Worm (Caenorhabditis elegans) whole organism, dauer: ENCODE measurements around the gene copz-1.

Experiments used
- unc-62 ChIP-seq: sonication (generic microtip); optimal IDR thresholded peaks from 2 replicates; lab custom pipeline; 2017; ENCODE audit warnings: missing biosample characterization, missing genetic modification reagents, missing genetic modification characterization

Gene copz-1

DNA sequence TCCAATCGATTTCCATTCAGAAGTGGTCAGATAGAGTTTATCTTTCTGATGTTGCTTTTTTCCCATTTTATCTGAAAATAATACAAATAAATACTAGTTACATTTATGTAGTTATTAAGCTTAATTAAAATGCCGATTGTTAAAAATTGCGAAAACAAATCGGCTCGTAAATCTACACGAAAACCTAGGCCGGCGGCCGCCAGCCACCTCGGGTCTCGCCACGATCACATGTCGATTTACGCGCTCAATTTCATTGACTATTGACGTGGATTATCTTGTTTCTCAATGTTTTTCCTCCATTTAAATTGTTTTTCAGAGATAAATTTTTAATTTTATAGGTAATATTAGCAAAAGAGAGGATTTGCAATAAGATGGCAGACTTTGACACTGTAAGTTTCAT lies at the start of gene copz-1, which contains the start of gene cyn-4:
Gene copz-1, plus strand, starts transcription at position 339 of the 400 bp plus-strand sequence.
Gene cyn-4, minus strand, starts transcription at position 71 of the 400 bp plus-strand sequence.
- no peak for TF ChIP-seq unc-62 (GFP tag; lab: Kevin White, UChicago)

ce11 chrII:10824046-10824445 lies 48.6 kb upstream of the copz-1 start, which contains the start of the genes R06F6.12 and mix-1:
Gene R06F6.12, minus strand, starts transcription at chrII:10824081.
Gene mix-1, plus strand, starts transcription at chrII:10824246.
- no peak for TF ChIP-seq unc-62 (GFP tag; lab: Kevin White, UChicago)

DNA sequence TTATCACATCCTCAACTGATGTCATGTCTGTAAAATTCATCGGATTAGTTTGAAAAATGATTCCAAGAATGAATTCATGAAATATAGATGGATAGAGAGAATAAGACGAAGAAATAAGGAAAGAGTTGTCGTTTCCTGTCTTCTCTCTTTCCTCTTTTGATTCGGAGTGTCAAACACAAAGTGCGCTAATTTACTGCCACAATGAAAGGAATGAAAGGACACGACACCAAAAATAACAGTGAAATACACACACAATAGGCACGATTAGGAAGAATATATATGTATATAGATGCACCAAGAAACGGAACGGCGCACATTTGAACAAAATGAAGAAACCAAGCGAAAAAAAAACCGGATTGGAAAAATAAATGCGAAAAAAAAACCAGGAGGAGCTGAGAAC lies 43.6 kb upstream of the copz-1 start, which contains the start of gene VM106R.1:
Gene VM106R.1, minus strand, starts transcription at position 101 of the 400 bp plus-strand sequence.
- TF ChIP-seq unc-62 (GFP tag; lab: Kevin White, UChicago): no peak

DNA sequence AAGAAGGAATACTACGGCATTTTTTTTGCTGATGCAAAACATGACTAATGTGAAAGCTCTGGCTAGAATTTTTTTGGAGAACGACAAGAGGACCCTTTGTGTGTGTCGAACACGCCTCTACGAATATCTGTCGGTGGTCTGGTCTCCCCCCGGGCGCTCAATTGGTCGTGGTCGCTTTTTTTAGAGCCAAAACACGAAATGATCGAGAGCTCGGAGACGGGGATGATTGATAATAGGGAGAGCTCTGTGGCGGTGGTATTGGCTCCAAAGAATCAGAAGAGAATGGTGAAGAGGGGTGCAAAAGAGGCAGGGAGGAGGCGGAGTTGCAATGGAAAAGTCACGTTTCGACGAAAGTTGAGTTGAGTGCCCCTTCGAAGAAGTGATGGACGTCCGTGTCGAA lies 43.1 kb upstream of the copz-1 start:
- no peak for TF ChIP-seq unc-62 (GFP tag; lab: Kevin White, UChicago)

ce11 chrII:10834717-10835116 lies 38.0 kb upstream of the copz-1 start:
- TF ChIP-seq unc-62 (GFP tag; lab: Kevin White, UChicago): no peak

ce11 chrII:10838550-10838949 lies 34.1 kb upstream of the copz-1 start:
- no peak for TF ChIP-seq unc-62 (GFP tag; lab: Kevin White, UChicago)

DNA sequence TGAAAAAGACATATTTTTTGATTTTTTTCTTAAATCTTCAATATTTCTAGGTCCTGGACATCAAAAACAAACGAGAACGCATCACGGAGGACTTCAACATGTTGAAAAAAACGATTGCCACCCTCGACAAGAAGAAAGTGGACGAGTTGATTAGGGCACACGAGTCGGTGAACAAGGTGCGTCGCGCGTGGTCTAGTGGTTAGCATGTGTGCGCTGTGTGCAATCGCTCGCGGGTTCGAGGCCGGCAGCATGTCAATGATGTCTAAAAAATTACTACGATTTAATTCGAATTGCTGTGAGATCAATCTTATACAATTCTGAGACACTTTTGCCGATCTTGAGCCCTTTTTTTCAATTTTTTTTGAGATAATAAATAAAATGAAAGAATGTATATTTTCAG lies 32.6 kb upstream of the copz-1 start:
- TF ChIP-seq unc-62 (GFP tag; lab: Kevin White, UChicago): no peak

DNA sequence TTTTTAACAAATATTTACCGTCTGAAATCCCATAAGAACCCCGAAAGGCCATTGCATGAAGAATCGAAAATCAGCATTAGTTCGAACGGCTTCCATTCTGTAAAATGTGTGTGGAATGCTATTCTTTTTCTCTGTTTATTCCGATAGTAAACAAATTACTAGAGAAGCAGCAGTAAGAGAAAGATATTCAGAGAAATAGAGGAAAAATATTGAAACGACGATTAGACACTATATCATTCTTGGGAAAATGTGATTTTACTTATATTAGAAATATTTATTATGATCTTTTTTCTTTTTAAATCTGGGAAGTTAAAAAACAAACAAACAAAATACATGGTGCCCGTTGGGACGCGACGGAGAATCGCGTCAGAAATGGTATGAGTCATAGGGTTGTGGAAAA lies 29.2 kb upstream of the copz-1 start, which contains the start of gene M106.8:
Gene M106.8, minus strand, starts transcription at position 101 of the 400 bp plus-strand sequence.
- no peak for TF ChIP-seq unc-62 (GFP tag; lab: Kevin White, UChicago)

- no peak for TF ChIP-seq unc-62 (GFP tag; lab: Kevin White, UChicago)
Observed at ce11 chrII:10847057-10847456, 25.6 kb upstream of the copz-1 start.

- TF ChIP-seq unc-62 (GFP tag; lab: Kevin White, UChicago): no peak
Observed at ce11 chrII:10849903-10850302, 22.8 kb upstream of the copz-1 start, which contains the start of gene M106.2. Gene M106.2, minus strand, starts transcription at chrII:10850003.

DNA sequence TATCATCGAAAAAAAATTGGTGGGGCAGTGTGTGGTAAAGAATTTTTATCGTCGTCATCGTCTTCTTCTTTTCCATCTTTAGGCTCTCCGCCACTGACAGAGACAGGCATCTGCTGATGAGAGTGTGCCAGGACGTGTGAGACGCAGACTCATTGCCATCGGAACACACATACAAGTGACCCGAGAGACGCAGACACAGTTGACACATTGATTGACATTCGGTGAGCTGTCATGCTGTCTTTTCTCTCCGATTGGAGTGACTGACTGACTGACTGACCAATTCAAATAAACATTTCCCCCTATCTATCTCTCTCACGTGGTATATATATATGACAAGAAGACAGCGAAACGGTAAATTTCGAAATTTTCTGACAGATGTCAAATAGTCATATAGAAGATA lies 21.6 kb upstream of the copz-1 start:
- no peak for TF ChIP-seq unc-62 (GFP tag; lab: Kevin White, UChicago)

- TF ChIP-seq unc-62 (GFP tag; lab: Kevin White, UChicago): no peak
Observed at ce11 chrII:10852880-10853279, 19.8 kb upstream of the copz-1 start.

- no peak for TF ChIP-seq unc-62 (GFP tag; lab: Kevin White, UChicago)
Observed at ce11 chrII:10857077-10857476, 15.6 kb upstream of the copz-1 start, which contains the start of gene M106.7. Gene M106.7, minus strand, starts transcription at chrII:10857177.

ce11 chrII:10859359-10859758 lies 13.3 kb upstream of the copz-1 start:
- TF ChIP-seq unc-62 (GFP tag; lab: Kevin White, UChicago): no peak

DNA sequence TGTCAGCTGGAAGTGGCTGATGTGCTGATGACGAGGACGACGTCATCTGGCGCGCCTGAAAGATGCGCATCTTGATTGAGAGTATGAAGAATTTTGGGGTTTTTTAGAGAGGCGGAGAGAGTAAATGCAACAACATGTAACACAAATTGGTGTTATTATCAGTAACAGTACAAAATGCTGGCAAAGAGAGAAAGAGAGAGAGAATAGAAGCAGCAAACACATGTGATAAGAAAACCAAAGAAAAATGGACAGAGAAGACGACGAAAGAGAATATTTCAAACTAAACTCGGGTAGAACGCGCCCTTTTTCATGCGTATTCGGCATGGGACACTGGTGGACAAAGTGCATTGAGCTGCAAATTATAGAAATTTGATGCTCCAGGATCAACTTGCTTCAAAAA lies 11.8 kb upstream of the copz-1 start, which contains the start of gene M106.3:
Gene M106.3, minus strand, starts transcription at position 70 of the 400 bp plus-strand sequence.
- no peak for TF ChIP-seq unc-62 (GFP tag; lab: Kevin White, UChicago)

ce11 chrII:10861305-10861704 lies 11.4 kb upstream of the copz-1 start:
- TF ChIP-seq unc-62 (GFP tag; lab: Kevin White, UChicago): no peak

- TF ChIP-seq unc-62 (GFP tag; lab: Kevin White, UChicago): no peak
Observed at ce11 chrII:10861723-10862486, 10.8 kb upstream of the copz-1 start.
